Fruit fly (Drosophila melanogaster) whole organism, embryonic: ENCODE results near the gene ea.
A peak's percentile ranks its signal among the peaks of the same experiment; 100 is the strongest.

Source experiments
- ATbp ChIP-seq: fragments of 200-800 bp; sonication (Bioruptor generic); optimal IDR thresholded peaks from 2 replicates; lab custom pipeline; 2017; ENCODE audit warnings: missing biosample characterization, mild to moderate bottlenecking, missing genetic modification characterization, missing genetic modification reagents
- Asciz ChIP-seq: fragments of 200-800 bp; sonication (Bioruptor generic); optimal IDR thresholded peaks from 2 replicates; lab custom pipeline; 2017; ENCODE audit warnings: missing biosample characterization, mild to moderate bottlenecking, missing genetic modification characterization, missing genetic modification reagents
- B-H1 ChIP-seq: fragments of 200-800 bp; sonication (Bioruptor generic); IDR thresholded peaks from 3 replicates; pipeline ENCODE4 v1.3.6; 2022; ENCODE audit warnings: missing biosample characterization, missing genetic modification characterization
- CG10462 ChIP-seq: fragments of 200-800 bp; sonication (Bioruptor generic); optimal IDR thresholded peaks from 2 replicates; lab custom pipeline; 2016; ENCODE audit warnings: missing biosample characterization, missing genetic modification characterization
- CG11504 ChIP-seq: fragments of 200-800 bp; sonication (Bioruptor generic); optimal IDR thresholded peaks from 3 replicates; lab custom pipeline; 2019; ENCODE audit warnings: missing biosample characterization, mild to moderate bottlenecking, missing genetic modification characterization, moderate library complexity
- CG13624 ChIP-seq: fragments of 200-800 bp; sonication (Bioruptor generic); optimal IDR thresholded peaks from 2 replicates; lab custom pipeline; 2016; ENCODE audit warnings: missing biosample characterization, missing genetic modification characterization
- CG14667 ChIP-seq: fragments of 200-800 bp; sonication (Bioruptor generic); IDR thresholded peaks from 2 replicates; pipeline ENCODE4 v1.3.6; 2022; ENCODE audit warnings: missing biosample characterization, missing genetic modification characterization
- CG1602 ChIP-seq: fragments of 200-800 bp; sonication (Bioruptor generic); optimal IDR thresholded peaks from 3 replicates; lab custom pipeline; 2016; ENCODE audit warnings: missing biosample characterization, missing genetic modification characterization
- CG16813 ChIP-seq: fragments of 200-800 bp; sonication (Bioruptor generic); IDR thresholded peaks from 3 replicates; pipeline ENCODE4 v1.3.6; 2022; ENCODE audit warnings: missing biosample characterization, missing genetic modification characterization; ENCODE audit not compliant: partially characterized antibody
- CG17385 ChIP-seq: fragments of 200-800 bp; sonication (Bioruptor generic); optimal IDR thresholded peaks from 3 replicates; lab custom pipeline; 2018; ENCODE audit warnings: missing biosample characterization, mild to moderate bottlenecking, missing genetic modification characterization
- CG18476 ChIP-seq: fragments of 200-800 bp; sonication (Bioruptor generic); optimal IDR thresholded peaks from 2 replicates; lab custom pipeline; 2016; ENCODE audit warnings: missing biosample characterization, mild to moderate bottlenecking, missing genetic modification characterization
- CG3838 ChIP-seq: fragments of 200-800 bp; sonication (Bioruptor generic); optimal IDR thresholded peaks from 3 replicates; lab custom pipeline; 2016; ENCODE audit warnings: missing biosample characterization, missing genetic modification characterization
- CG5180 ChIP-seq: fragments of 200-800 bp; sonication (Bioruptor generic); optimal IDR thresholded peaks from 3 replicates; lab custom pipeline; 2017; ENCODE audit warnings: missing biosample characterization, missing genetic modification characterization, mild to moderate bottlenecking, moderate library complexity, missing genetic modification reagents
- CG5953 ChIP-seq: fragments of 200-800 bp; sonication (Bioruptor generic); IDR thresholded peaks from 2 replicates; pipeline ENCODE4 v1.3.6; 2022; ENCODE audit warnings: missing biosample characterization, missing genetic modification characterization
- CG6254 ChIP-seq: fragments of 200-800 bp; sonication (Bioruptor generic); optimal IDR thresholded peaks from 3 replicates; lab custom pipeline; 2017; ENCODE audit warnings: mild to moderate bottlenecking, missing biosample characterization, missing genetic modification reagents, missing genetic modification characterization
- CG7357 ChIP-seq: fragments of 200-800 bp; sonication (Bioruptor generic); IDR thresholded peaks from 3 replicates; pipeline ENCODE4 v1.3.6; 2022; ENCODE audit warnings: missing biosample characterization, missing genetic modification characterization
- CG7745 ChIP-seq: fragments of 200-800 bp; sonication (Bioruptor generic); optimal IDR thresholded peaks from 2 replicates; lab custom pipeline; 2018; ENCODE audit warnings: missing biosample characterization, mild to moderate bottlenecking, missing genetic modification characterization, moderate library complexity
- CG8089 ChIP-seq: fragments of 200-800 bp; sonication (Bioruptor generic); optimal IDR thresholded peaks from 3 replicates; lab custom pipeline; 2016; ENCODE audit warnings: missing biosample characterization, missing genetic modification characterization
- Dbx ChIP-seq: fragments of 200-800 bp; sonication (Bioruptor generic); IDR thresholded peaks from 3 replicates; pipeline ENCODE4 v1.3.6; 2022; ENCODE audit warnings: missing biosample characterization, missing genetic modification characterization
- ERR ChIP-seq: fragments of 200-800 bp; sonication (Bioruptor generic); optimal IDR thresholded peaks from 2 replicates; lab custom pipeline; 2016; ENCODE audit warnings: missing biosample characterization, missing genetic modification characterization
- HLHmδ ChIP-seq: fragments of 200-800 bp; sonication (Bioruptor generic); optimal IDR thresholded peaks from 2 replicates; lab custom pipeline; 2018; ENCODE audit warnings: missing biosample characterization, mild to moderate bottlenecking, missing genetic modification characterization, moderate library complexity
- HmgD ChIP-seq: fragments of 200-800 bp; sonication (Bioruptor generic); optimal IDR thresholded peaks from 3 replicates; lab custom pipeline; 2016; ENCODE audit warnings: missing biosample characterization, missing genetic modification characterization
- NK7.1 ChIP-seq: fragments of 200-800 bp; sonication (Bioruptor generic); optimal IDR thresholded peaks from 3 replicates; lab custom pipeline; 2016; ENCODE audit warnings: missing biosample characterization, missing genetic modification characterization
- Nf-YB ChIP-seq: fragments of 200-800 bp; sonication (Bioruptor generic); optimal IDR thresholded peaks from 3 replicates; lab custom pipeline; 2019; ENCODE audit warnings: missing biosample characterization, mild to moderate bottlenecking, missing genetic modification characterization, moderate library complexity
- Oli ChIP-seq: fragments of 200-800 bp; sonication (Bioruptor generic); optimal IDR thresholded peaks from 2 replicates; lab custom pipeline; 2018; ENCODE audit warnings: missing biosample characterization, mild to moderate bottlenecking, missing genetic modification characterization, moderate library complexity
- Rx ChIP-seq: fragments of 200-800 bp; sonication (Bioruptor generic); IDR thresholded peaks from 2 replicates; pipeline ENCODE4 v1.3.6; 2022; ENCODE audit warnings: missing biosample characterization, missing genetic modification characterization
- Sin3A ChIP-seq: fragments of >200 bp; optimal IDR thresholded peaks from 2 replicates; lab custom pipeline; 2018
- Spps ChIP-seq: fragments of 200-800 bp; sonication (Bioruptor generic); optimal IDR thresholded peaks from 2 replicates; lab custom pipeline; 2018; ENCODE audit warnings: missing biosample characterization, mild to moderate bottlenecking, missing genetic modification characterization
- Ssrp ChIP-seq: fragments of 200-800 bp; sonication (Bioruptor generic); optimal IDR thresholded peaks from 2 replicates; lab custom pipeline; 2018; ENCODE audit warnings: missing biosample characterization, mild to moderate bottlenecking, missing genetic modification characterization, moderate library complexity
- Tbp ChIP-seq: fragments of >200 bp; optimal IDR thresholded peaks from 2 replicates; lab custom pipeline; 2018; ENCODE audit warnings: missing biosample characterization, missing genetic modification characterization
- YL-1 ChIP-seq: fragments of 200-800 bp; sonication (Bioruptor generic); optimal IDR thresholded peaks from 3 replicates; lab custom pipeline; 2017; ENCODE audit warnings: missing biosample characterization, mild to moderate bottlenecking, missing genetic modification characterization
- aop ChIP-seq: fragments of 200-800 bp; sonication (Bioruptor generic); IDR thresholded peaks from 2 replicates; pipeline ENCODE4 v1.3.6; 2022; ENCODE audit warnings: missing biosample characterization, missing genetic modification characterization
- bsh ChIP-seq, 2 experiments: fragments of 200-800 bp; sonication (Bioruptor generic); optimal IDR thresholded peaks; 2 replicates each; lab custom pipeline; 2017 to 2018; ENCODE audit warnings: mild to moderate bottlenecking in 2 of 2, missing biosample characterization in 2 of 2, missing genetic modification characterization in 2 of 2, moderate library complexity in 1 of 2
- cad ChIP-seq: fragments of >200 bp; optimal IDR thresholded peaks from 2 replicates; lab custom pipeline; 2017; ENCODE audit warnings: missing biosample characterization, missing genetic modification characterization
- chinmo ChIP-seq: fragments of 200-800 bp; sonication (Bioruptor generic); IDR thresholded peaks from 4 replicates; pipeline ENCODE4 v1.3.6; 2022; ENCODE audit warnings: missing biosample characterization, missing genetic modification characterization; ENCODE audit not compliant: partially characterized antibody
- chm ChIP-seq: fragments of 200-800 bp; sonication (Bioruptor generic); IDR thresholded peaks from 2 replicates; pipeline ENCODE4 v1.3.6; 2022; ENCODE audit warnings: missing biosample characterization, missing genetic modification characterization
- dati ChIP-seq: fragments of 200-800 bp; sonication (Bioruptor generic); IDR thresholded peaks from 2 replicates; pipeline ENCODE4 v1.3.6; 2022; ENCODE audit warnings: missing biosample characterization, missing genetic modification characterization
- dmrt11E ChIP-seq: fragments of 200-800 bp; sonication (Bioruptor generic); optimal IDR thresholded peaks from 3 replicates; lab custom pipeline; 2018; ENCODE audit warnings: missing biosample characterization, mild to moderate bottlenecking, missing genetic modification characterization, moderate library complexity
- fru ChIP-seq: fragments of >200 bp; optimal IDR thresholded peaks from 2 replicates; lab custom pipeline; 2017
- hth ChIP-seq: fragments of >200 bp; optimal IDR thresholded peaks from 2 replicates; lab custom pipeline; 2017; ENCODE audit warnings: inconsistent platforms
- kah ChIP-seq: fragments of 200-800 bp; sonication (Bioruptor generic); optimal IDR thresholded peaks from 2 replicates; lab custom pipeline; 2018; ENCODE audit warnings: missing biosample characterization, mild to moderate bottlenecking, missing genetic modification characterization
- peb ChIP-seq: fragments of 200-800 bp; sonication (Bioruptor generic); IDR thresholded peaks from 2 replicates; pipeline ENCODE4 v1.3.6; 2022; ENCODE audit warnings: missing biosample characterization, missing genetic modification characterization
- pzg ChIP-seq: fragments of 200-800 bp; sonication (Bioruptor generic); optimal IDR thresholded peaks from 3 replicates; lab custom pipeline; 2018; ENCODE audit warnings: missing biosample characterization, mild to moderate bottlenecking, missing genetic modification characterization, moderate library complexity
- ranshi ChIP-seq: fragments of 200-800 bp; sonication (Bioruptor generic); IDR thresholded peaks from 2 replicates; pipeline ENCODE4 v1.3.6; 2022; ENCODE audit warnings: missing biosample characterization, missing genetic modification characterization
- sd ChIP-seq: fragments of 200-800 bp; sonication (Bioruptor generic); optimal IDR thresholded peaks from 3 replicates; lab custom pipeline; 2018; ENCODE audit warnings: missing biosample characterization, mild to moderate bottlenecking, missing genetic modification characterization, moderate library complexity
- seq ChIP-seq: fragments of 200-800 bp; sonication (Bioruptor generic); IDR thresholded peaks from 2 replicates; pipeline ENCODE4 v1.3.6; 2022; ENCODE audit warnings: missing biosample characterization, missing genetic modification characterization
- slou ChIP-seq: fragments of 200-800 bp; sonication (Bioruptor generic); optimal IDR thresholded peaks from 3 replicates; lab custom pipeline; 2016; ENCODE audit warnings: missing biosample characterization, missing genetic modification characterization
- ssp ChIP-seq: fragments of 200-800 bp; sonication (Bioruptor generic); IDR thresholded peaks from 2 replicates; pipeline ENCODE4 v1.3.6; 2022; ENCODE audit warnings: missing biosample characterization, missing genetic modification characterization
- tap ChIP-seq: fragments of 200-800 bp; optimal IDR thresholded peaks from 3 replicates; lab custom pipeline; 2019; ENCODE audit warnings: missing biosample characterization, mild to moderate bottlenecking, missing genetic modification characterization, moderate library complexity
- z ChIP-seq: fragments of 200-800 bp; sonication (Bioruptor generic); IDR thresholded peaks from 3 replicates; pipeline ENCODE4 v1.3.6; 2022; ENCODE audit warnings: missing biosample characterization, missing genetic modification characterization

ea gene

dm6 chr3R:15342926-15343685 is 14.6 kb downstream of the ea start, which contains the start of gene Nagk (continued):
- peak; percentile 8; the same call in 1 of the 2 replicates for TF ChIP-seq ranshi (GFP tag; lab: Robert Waterston, UW)
- TF ChIP-seq Dbx (GFP tag; lab: Robert Waterston, UW): peak; percentile 49; the same call in 1 of the 3 replicates
- TF ChIP-seq fru (lab: Kevin White, UChicago): no peak
- no peak for TF ChIP-seq seq (GFP tag; lab: Robert Waterston, UW)
- no peak for TF ChIP-seq HLHmδ (GFP tag; lab: Kevin White, UChicago)
- peak; percentile 46 for TF ChIP-seq Nf-YB
- TF ChIP-seq z: no peak
- TF ChIP-seq B-H1 (GFP tag; lab: Robert Waterston, UW): 0 out of 3 replicates have a peak, but pooled peaks have one; percentile 19
- TF ChIP-seq HmgD: no peak
- TF ChIP-seq CG17385 (GFP tag; lab: Kevin White, UChicago): peak; percentile 64
- 0 out of 2 replicates have a peak, but pooled peaks have one; percentile 40 for TF ChIP-seq CG5953 (GFP tag; lab: Robert Waterston, UW)
- peak; percentile 76 for TF ChIP-seq CG11504 (tag; lab: Kevin White, UChicago)
- TF ChIP-seq CG7357 (GFP tag; lab: Robert Waterston, UW): no peak
- peak; percentile 34 for TF ChIP-seq dmrt11E (tag; lab: Kevin White, UChicago)
- no peak for TF ChIP-seq CG7745
- no peak for TF ChIP-seq CG14667
- peak; percentile 49 for TF ChIP-seq Ssrp (tag; lab: Kevin White, UChicago)
- TF ChIP-seq CG5180 (GFP tag; lab: Kevin White, UChicago): peak; percentile 18
- TF ChIP-seq Spps (tag; lab: Kevin White, UChicago): peak; percentile 26
- TF ChIP-seq ERR: no peak
- peak; percentile 67 for TF ChIP-seq CG13624 (GFP tag; lab: Kevin White, UChicago)
- peak; percentile 20 for TF ChIP-seq NK7.1 (GFP tag; lab: Kevin White, UChicago)
- no peak for TF ChIP-seq ATbp (GFP tag; lab: Kevin White, UChicago)
- TF ChIP-seq CG10462 (GFP tag; lab: Kevin White, UChicago): no peak
- TF ChIP-seq peb (GFP tag; lab: Robert Waterston, UW): no peak
- TF ChIP-seq bsh (GFP tag; optimal IDR thresholded peaks at IDR 0.05; lab: Kevin White, UChicago): peak; percentile 24 to 41
- no peak; the same call in 1 of the 2 replicates for TF ChIP-seq Rx
- no peak for TF ChIP-seq Asciz (GFP tag; lab: Kevin White, UChicago)
- 0 out of 2 replicates have a peak, but pooled peaks have one; percentile 5 for TF ChIP-seq dati (GFP tag; lab: Robert Waterston, UW)
- no peak for TF ChIP-seq Tbp (GFP tag; lab: Kevin White, UChicago)
- TF ChIP-seq cad (GFP tag; lab: Kevin White, UChicago): no peak
- no peak for TF ChIP-seq hth (lab: Kevin White, UChicago)
- TF ChIP-seq slou (GFP tag; lab: Kevin White, UChicago): peak; percentile 4
- TF ChIP-seq Oli (tag; lab: Kevin White, UChicago): peak; percentile 80
- TF ChIP-seq CG16813: no peak
- no peak for TF ChIP-seq kah (GFP tag; lab: Kevin White, UChicago)
- peak; percentile 16 for TF ChIP-seq YL-1 (GFP tag; lab: Kevin White, UChicago)
- TF ChIP-seq CG6254 (GFP tag; lab: Kevin White, UChicago): no peak
- TF ChIP-seq aop (GFP tag; lab: Robert Waterston, UW): 0 out of 2 replicates have a peak, but pooled peaks have one; percentile 24
- TF ChIP-seq pzg (GFP tag; lab: Kevin White, UChicago): peak; percentile 34
- TF ChIP-seq tap (tag; lab: Kevin White, UChicago): no peak
- peak; percentile 90; the same call in 2 of the 4 replicates for TF ChIP-seq chinmo (GFP tag; lab: Robert Waterston, UW)
- TF ChIP-seq chm (GFP tag; lab: Robert Waterston, UW): peak; percentile 19; the same call in 1 of the 2 replicates
- TF ChIP-seq Sin3A: no peak
- no peak for TF ChIP-seq sd (tag; lab: Kevin White, UChicago)
- TF ChIP-seq CG8089 (GFP tag; lab: Kevin White, UChicago): peak; percentile 19
- TF ChIP-seq CG18476 (GFP tag; lab: Kevin White, UChicago): peak; percentile 80
- TF ChIP-seq CG3838 (GFP tag; lab: Kevin White, UChicago): no peak
- TF ChIP-seq ssp (GFP tag; lab: Robert Waterston, UW): peak; percentile 46
- peak; percentile 57 for TF ChIP-seq CG1602 (GFP tag; lab: Kevin White, UChicago)
